Worm (Caenorhabditis elegans): ENCODE data around the gene C04E6.13.
A peak's percentile ranks its signal among the peaks of the same experiment; 100 is the strongest.

Gene C04E6.13

DNA sequence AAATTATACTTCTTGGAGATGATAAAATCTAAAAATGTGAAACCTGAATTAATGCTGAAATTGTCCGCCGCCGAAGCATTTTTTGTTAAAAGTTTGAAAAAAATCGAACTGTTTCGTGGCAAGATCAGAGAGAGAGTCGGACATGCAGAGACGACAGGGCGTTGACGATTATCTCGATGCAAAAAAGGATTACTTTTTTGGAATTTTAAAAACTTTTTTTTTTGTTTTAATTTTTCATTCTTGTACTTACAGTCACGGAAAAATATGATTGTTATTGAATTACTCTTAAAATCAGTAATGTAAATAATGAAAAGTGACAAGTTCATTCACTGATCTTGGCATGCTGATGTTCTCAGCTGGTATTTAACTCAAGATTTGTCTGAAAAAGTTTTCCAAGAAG is 24.2 kb downstream of the C04E6.13 start, which contains the start of the genes M03F8.5 and M03F8.7 (continued):
- TF ChIP-seq hif-1 (tag; optimal IDR thresholded peaks at IDR 0.05) (no peak), dmd-6 (GFP tag; IDR thresholded peaks at IDR 0.05) (no peak)

DNA sequence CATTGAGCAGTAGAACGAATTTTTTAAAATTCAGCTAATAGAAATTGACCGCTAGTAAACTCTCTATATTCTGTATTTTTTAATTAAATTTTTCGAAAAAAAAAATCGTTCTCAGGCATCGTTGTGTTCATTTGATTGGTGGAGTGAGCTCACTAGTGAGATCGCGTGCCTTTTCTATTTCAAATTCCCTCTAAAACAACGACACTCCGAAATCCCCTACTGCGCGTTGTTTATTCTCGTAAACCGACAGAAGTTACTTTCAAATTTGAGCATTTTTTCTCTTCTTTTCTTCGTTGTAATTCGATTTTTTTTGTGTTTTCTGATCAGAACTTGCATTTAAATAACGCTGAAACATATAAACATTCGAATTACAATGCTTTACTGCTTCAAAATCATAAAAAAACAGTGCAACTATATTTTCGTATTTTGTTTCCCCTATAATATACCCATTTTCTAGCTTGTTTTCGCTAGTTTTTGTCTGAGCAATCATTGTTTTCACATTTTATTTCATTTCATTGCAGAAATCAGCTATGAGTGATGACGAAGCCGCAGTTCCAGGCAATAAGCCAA is 27.1 kb downstream of the C04E6.13 start, which contains the start of gene syf-3:
syf-3 (plus strand) TSS at position 520 of the 570 bp plus-strand sequence.
- TF ChIP-seq dpl-1 (GFP tag; optimal IDR thresholded peaks at IDR 0.05) = peak; percentile 98
- TF ChIP-seq R02D3.7 (tag; optimal IDR thresholded peaks at IDR 0.05) = no peak
- TF ChIP-seq unc-130 (GFP tag; optimal IDR thresholded peaks at IDR 0.05) = no peak
- peak; percentile 69 for TF ChIP-seq mes-2 (tag; optimal IDR thresholded peaks at IDR 0.05; ENCODE audit: poor library complexity, severe bottlenecking)
- TF ChIP-seq unc-62 (GFP tag; optimal IDR thresholded peaks at IDR 0.05 in 1 of 2) = peak in 1 of 2 experiments; percentile 64
- no peak for TF ChIP-seq unc-62 (tag; optimal IDR thresholded peaks at IDR 0.05)
- peak; percentile 97 for TF ChIP-seq Y48G9A.11 (GFP tag; IDR thresholded peaks at IDR 0.05)
- TF ChIP-seq ztf-7 (tag; optimal IDR thresholded peaks at IDR 0.05) = peak; percentile 22
- peak; percentile 35 for TF ChIP-seq aha-1 (tag)
- TF ChIP-seq nhr-42 (GFP tag; IDR thresholded peaks at IDR 0.05) = no peak
- peak; percentile 52 for TF ChIP-seq hlh-30 (tag; optimal IDR thresholded peaks at IDR 0.05; ENCODE audit: insufficient read depth)
- peak; percentile 98 for TF ChIP-seq T20F7.1 (GFP tag; optimal IDR thresholded peaks at IDR 0.05)
- TF ChIP-seq Y5F2A.4 (GFP tag; optimal IDR thresholded peaks at IDR 0.05) = no peak
- TF ChIP-seq nhr-6 (tag; optimal IDR thresholded peaks at IDR 0.05) = peak; percentile 4

DNA sequence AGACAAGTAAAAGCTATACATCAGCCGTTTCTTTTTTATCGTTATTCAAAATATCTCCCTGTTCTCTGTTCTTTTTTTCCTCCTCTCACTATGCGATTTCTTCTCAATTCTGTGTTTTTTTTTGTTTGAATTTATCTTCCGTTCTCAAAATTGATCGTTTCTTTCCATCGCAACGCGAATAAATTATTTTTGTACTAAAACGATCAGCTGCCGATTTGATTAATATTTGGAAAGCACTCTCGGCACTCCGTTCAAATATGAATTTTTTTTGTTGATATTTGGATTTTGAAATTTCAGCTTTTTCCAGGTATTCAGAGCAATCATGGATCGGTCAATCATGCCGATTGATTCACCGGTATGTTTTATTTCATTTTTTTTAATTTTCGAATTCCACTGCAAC is 30.6 kb downstream of the C04E6.13 start, which contains the start of gene pst-1:
pst-1 (plus strand) TSS at position 301 of the 400 bp plus-strand sequence.
- TF ChIP-seq nhr-28 (tag; optimal IDR thresholded peaks at IDR 0.05) (no peak), nhr-42 (GFP tag; IDR thresholded peaks at IDR 0.05) (no peak), set-16 (GFP tag; IDR thresholded peaks at IDR 0.05) (no peak), nhr-76 (tag; optimal IDR thresholded peaks at IDR 0.05) (no peak), mep-1 (tag; optimal IDR thresholded peaks at IDR 0.05) (no peak)

DNA sequence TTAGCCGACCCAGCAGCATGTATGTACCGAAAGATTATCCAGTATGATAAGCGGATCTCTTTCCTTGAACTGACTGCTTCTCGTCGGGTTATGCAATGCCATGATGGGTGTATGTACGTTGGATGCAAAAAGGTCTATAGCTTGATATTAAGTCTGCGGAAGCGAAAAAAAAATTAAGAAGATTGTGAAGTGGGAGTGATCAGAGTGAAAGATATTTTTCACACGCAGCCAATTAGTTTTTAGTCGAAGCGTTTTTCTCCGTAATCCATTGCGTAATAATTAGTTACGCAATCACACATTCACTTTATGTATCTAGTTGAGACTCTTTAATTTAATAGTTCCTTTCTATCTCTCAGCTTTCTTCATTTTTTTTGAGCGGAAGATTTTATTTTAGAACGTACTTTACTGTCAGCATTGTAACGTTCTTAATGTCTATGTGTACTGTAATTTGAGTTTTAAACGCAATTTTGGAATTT is 37.2 kb downstream of the C04E6.13 start:
- no peak for TF ChIP-seq fos-1 (tag; optimal IDR thresholded peaks at IDR 0.05)
- peak in 1 of 2 experiments; percentile 90 for TF ChIP-seq unc-62 (GFP tag; optimal IDR thresholded peaks at IDR 0.05 in 1 of 2)
- no peak for TF ChIP-seq unc-62 (tag; optimal IDR thresholded peaks at IDR 0.05)
- peak; percentile 61 for TF ChIP-seq nhr-48 (tag; optimal IDR thresholded peaks at IDR 0.05)

DNA sequence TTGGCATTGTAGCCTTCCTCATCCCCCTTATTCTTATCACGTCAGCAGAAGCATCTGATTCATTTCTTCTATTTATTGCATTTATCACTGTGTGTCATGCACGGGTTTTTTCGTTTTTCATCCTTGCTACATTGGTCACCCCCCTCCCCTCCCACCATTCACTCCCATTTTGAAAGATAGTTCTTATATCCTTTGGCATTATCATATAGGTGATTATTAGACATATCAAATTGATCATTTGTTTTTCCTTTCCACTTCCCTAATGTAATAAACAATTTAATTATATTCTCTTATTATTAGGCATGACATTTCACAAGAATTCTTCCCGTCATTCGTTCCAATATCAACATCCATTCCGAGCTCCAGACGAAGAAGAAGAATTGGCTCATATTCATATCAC is 38.6 kb downstream of the C04E6.13 start, which contains the start of gene M03F8.1:
M03F8.1 (plus strand) TSS at position 301 of the 400 bp plus-strand sequence.
- TF ChIP-seq ceh-62 (tag; optimal IDR thresholded peaks at IDR 0.05) (no peak), hlh-30 (tag; optimal IDR thresholded peaks at IDR 0.05; ENCODE audit: insufficient read depth) (peak; percentile 51), F44E2.7 (GFP tag; IDR thresholded peaks at IDR 0.05) (no peak), nhr-111 (GFP tag; optimal IDR thresholded peaks at IDR 0.05) (no peak), unc-62 (GFP tag; optimal IDR thresholded peaks at IDR 0.05 in 1 of 2) (peak in 1 of 2 experiments; percentile 75), unc-62 (tag; optimal IDR thresholded peaks at IDR 0.05) (no peak), ces-1 (GFP tag; optimal IDR thresholded peaks at IDR 0.05) (no peak), zip-2 (tag; optimal IDR thresholded peaks at IDR 0.05) (no peak), daf-16 (GFP tag; optimal IDR thresholded peaks at IDR 0.05) (no peak), daf-16 (tag; optimal IDR thresholded peaks at IDR 0.05) (no peak), lin-1 (GFP tag; IDR thresholded peaks at IDR 0.05) (no peak), ceh-44 (GFP tag; IDR thresholded peaks at IDR 0.05) (no peak)

DNA sequence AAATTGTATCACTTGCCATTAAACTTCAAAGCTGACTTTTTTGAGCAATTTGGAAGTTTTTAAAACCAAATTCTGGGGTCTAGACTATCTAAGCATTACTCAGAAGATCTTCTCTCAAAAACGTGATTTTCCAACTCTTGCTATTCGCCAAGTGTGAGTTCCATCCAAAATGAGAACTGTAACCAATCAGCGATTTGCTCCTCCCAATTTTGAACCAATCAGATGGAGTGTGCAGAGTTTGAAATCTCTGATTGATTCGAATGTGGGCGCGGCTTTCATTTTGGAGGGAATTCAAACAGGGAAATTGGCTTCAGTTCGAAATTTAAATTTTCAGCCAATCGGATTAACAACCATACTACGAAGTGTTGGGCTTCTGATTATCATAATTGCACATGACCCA is 40.6 kb downstream of the C04E6.13 start:
- TF ChIP-seq nhr-102 (tag; optimal IDR thresholded peaks at IDR 0.05) (no peak), pha-4 (GFP tag; IDR thresholded peaks at IDR 0.05) (no peak), pha-4 (tag; optimal IDR thresholded peaks at IDR 0.05) (no peak), F26F4.8 (GFP tag; conservative IDR thresholded peaks at IDR 0.05) (no peak), aly-2 (tag; optimal IDR thresholded peaks at IDR 0.05) (no peak), nhr-6 (tag; optimal IDR thresholded peaks at IDR 0.05) (no peak), nhr-28 (tag; optimal IDR thresholded peaks at IDR 0.05) (no peak), T20F7.1 (GFP tag; optimal IDR thresholded peaks at IDR 0.05) (no peak), nhr-237 (tag; optimal IDR thresholded peaks at IDR 0.05) (no peak), R02D3.7 (tag; optimal IDR thresholded peaks at IDR 0.05) (no peak), ama-1 (optimal IDR thresholded peaks at IDR 0.05) (no peak), hlh-11 (tag; optimal IDR thresholded peaks at IDR 0.05) (no peak), unc-39 (tag; optimal IDR thresholded peaks at IDR 0.05) (no peak), unc-62 (GFP tag; optimal IDR thresholded peaks at IDR 0.05 in 1 of 2) (no peak), unc-62 (tag; optimal IDR thresholded peaks at IDR 0.05) (no peak), nhr-10 (tag; optimal IDR thresholded peaks at IDR 0.05) (no peak), madf-5 (GFP tag; IDR thresholded peaks at IDR 0.05) (no peak)

Data from whole organism, L4 larva.